Fruit fly (Drosophila melanogaster) whole organism, embryonic: ENCODE measurements around the gene Bmcp.

ENCODE experiments used
- Aef1 ChIP-seq: fragments of 200-800 bp; sonication (Bioruptor generic); IDR thresholded peaks from 3 replicates; pipeline ENCODE4 v1.3.6; 2022; ENCODE audit warnings: missing biosample characterization, missing genetic modification characterization
- Atf3 ChIP-seq: fragments of 200-800 bp; sonication (Bioruptor generic); optimal IDR thresholded peaks from 3 replicates; lab custom pipeline; 2016; ENCODE audit warnings: missing biosample characterization, missing genetic modification characterization
- Bgb ChIP-seq: fragments of 200-800 bp; sonication (Bioruptor generic); IDR thresholded peaks from 2 replicates; pipeline ENCODE4 v1.3.6; 2022; ENCODE audit warnings: missing biosample characterization, missing genetic modification characterization; ENCODE audit not compliant: partially characterized antibody
- CG11093 ChIP-seq: fragments of 200-800 bp; sonication (Bioruptor generic); IDR thresholded peaks from 3 replicates; pipeline ENCODE4 v1.3.6; 2022; ENCODE audit warnings: missing biosample characterization, missing genetic modification characterization
- CG12219 ChIP-seq: fragments of 200-800 bp; sonication (Bioruptor generic); optimal IDR thresholded peaks from 3 replicates; lab custom pipeline; 2018; ENCODE audit warnings: missing biosample characterization, mild to moderate bottlenecking, missing genetic modification characterization
- CG1233 ChIP-seq: fragments of 200-800 bp; sonication (Bioruptor generic); optimal IDR thresholded peaks from 4 replicates; lab custom pipeline; 2018; ENCODE audit warnings: missing biosample characterization, mild to moderate bottlenecking, missing genetic modification characterization
- CG12659 ChIP-seq: fragments of 200-800 bp; sonication (Bioruptor generic); optimal IDR thresholded peaks from 3 replicates; lab custom pipeline; 2017; ENCODE audit warnings: mild to moderate bottlenecking, missing biosample characterization, missing genetic modification reagents, missing genetic modification characterization
- CG1529 ChIP-seq: fragments of 200-800 bp; sonication (Bioruptor generic); optimal IDR thresholded peaks from 3 replicates; lab custom pipeline; 2018; ENCODE audit warnings: missing biosample characterization, missing genetic modification characterization
- CG15696 ChIP-seq: fragments of 200-800 bp; sonication (Bioruptor generic); optimal IDR thresholded peaks from 2 replicates; lab custom pipeline; 2019; ENCODE audit warnings: missing biosample characterization, mild to moderate bottlenecking, missing genetic modification characterization, moderate library complexity
- CG16813 ChIP-seq: fragments of 200-800 bp; sonication (Bioruptor generic); IDR thresholded peaks from 3 replicates; pipeline ENCODE4 v1.3.6; 2022; ENCODE audit warnings: missing biosample characterization, missing genetic modification characterization; ENCODE audit not compliant: partially characterized antibody
- CG30431 ChIP-seq: fragments of 200-800 bp; sonication (Bioruptor generic); optimal IDR thresholded peaks from 2 replicates; lab custom pipeline; 2017; ENCODE audit warnings: missing biosample characterization, missing genetic modification characterization
- CG31388 ChIP-seq: fragments of 200-800 bp; sonication (Bioruptor generic); optimal IDR thresholded peaks from 2 replicates; lab custom pipeline; 2016; ENCODE audit warnings: missing biosample characterization, missing genetic modification characterization
- CG3847 ChIP-seq: fragments of 200-800 bp; sonication (Bioruptor generic); IDR thresholded peaks from 2 replicates; pipeline ENCODE4 v1.3.6; 2022; ENCODE audit warnings: missing biosample characterization, missing genetic modification characterization
- CG4424 ChIP-seq: fragments of 200-800 bp; sonication (Bioruptor generic); optimal IDR thresholded peaks from 3 replicates; lab custom pipeline; 2016; ENCODE audit warnings: missing biosample characterization, missing genetic modification characterization
- CG7271 ChIP-seq: fragments of 200-800 bp; sonication (Bioruptor generic); optimal IDR thresholded peaks from 2 replicates; lab custom pipeline; 2018; ENCODE audit warnings: missing biosample characterization, mild to moderate bottlenecking, missing genetic modification characterization, moderate library complexity
- CG7987 ChIP-seq: fragments of 200-800 bp; sonication (Bioruptor generic); optimal IDR thresholded peaks from 2 replicates; lab custom pipeline; 2018; ENCODE audit warnings: missing biosample characterization, mild to moderate bottlenecking, missing genetic modification characterization, moderate library complexity
- CG8281 ChIP-seq: fragments of 200-800 bp; sonication (Bioruptor generic); optimal IDR thresholded peaks from 2 replicates; lab custom pipeline; 2018; ENCODE audit warnings: missing biosample characterization, mild to moderate bottlenecking, missing genetic modification characterization, moderate library complexity
- CG8290 ChIP-seq, 3 experiments: fragments of 200-800 bp; sonication (Bioruptor generic); optimal IDR thresholded peaks; 2 replicates each; lab custom pipeline; 2016 to 2019; ENCODE audit warnings: missing biosample characterization in 3 of 3, missing genetic modification characterization in 3 of 3, mild to moderate bottlenecking in 2 of 3, moderate library complexity in 1 of 3
- CG8765 ChIP-seq: fragments of 200-800 bp; sonication (Bioruptor generic); IDR thresholded peaks from 2 replicates; pipeline ENCODE4 v1.3.6; 2022; ENCODE audit warnings: missing biosample characterization, missing genetic modification characterization
- CG9817 ChIP-seq: fragments of 200-800 bp; sonication (Bioruptor generic); optimal IDR thresholded peaks from 2 replicates; lab custom pipeline; 2018; ENCODE audit warnings: missing biosample characterization, mild to moderate bottlenecking, missing genetic modification characterization, moderate library complexity
- Drgx ChIP-seq: fragments of 200-800 bp; sonication (Bioruptor generic); IDR thresholded peaks from 2 replicates; pipeline ENCODE4 v1.3.6; 2022; ENCODE audit warnings: missing biosample characterization, missing genetic modification characterization
- HmgD ChIP-seq: fragments of 200-800 bp; sonication (Bioruptor generic); optimal IDR thresholded peaks from 3 replicates; lab custom pipeline; 2016; ENCODE audit warnings: missing biosample characterization, missing genetic modification characterization
- Lpt ChIP-seq: fragments of >200 bp; optimal IDR thresholded peaks from 2 replicates; lab custom pipeline; 2018; ENCODE audit warnings: missing biosample characterization, missing genetic modification characterization
- Ravus ChIP-seq: fragments of 200-800 bp; sonication (Bioruptor generic); IDR thresholded peaks from 2 replicates; pipeline ENCODE4 v1.3.6; 2022; ENCODE audit warnings: missing biosample characterization, missing genetic modification characterization
- Ssrp ChIP-seq: fragments of 200-800 bp; sonication (Bioruptor generic); optimal IDR thresholded peaks from 2 replicates; lab custom pipeline; 2018; ENCODE audit warnings: missing biosample characterization, mild to moderate bottlenecking, missing genetic modification characterization, moderate library complexity
- bigmax ChIP-seq: fragments of 200-800 bp; sonication (Bioruptor generic); optimal IDR thresholded peaks from 2 replicates; lab custom pipeline; 2018; ENCODE audit warnings: missing biosample characterization, mild to moderate bottlenecking, missing genetic modification characterization
- bsh ChIP-seq, 2 experiments: fragments of 200-800 bp; sonication (Bioruptor generic); optimal IDR thresholded peaks; 2 replicates each; lab custom pipeline; 2017 to 2018; ENCODE audit warnings: mild to moderate bottlenecking in 2 of 2, missing biosample characterization in 2 of 2, missing genetic modification characterization in 2 of 2, moderate library complexity in 1 of 2
- chm ChIP-seq: fragments of 200-800 bp; sonication (Bioruptor generic); IDR thresholded peaks from 2 replicates; pipeline ENCODE4 v1.3.6; 2022; ENCODE audit warnings: missing biosample characterization, missing genetic modification characterization
- crol ChIP-seq: fragments of 200-800 bp; sonication (Bioruptor generic); IDR thresholded peaks from 2 replicates; pipeline ENCODE4 v1.3.6; 2022; ENCODE audit warnings: missing biosample characterization, missing genetic modification characterization
- dimm ChIP-seq: fragments of 200-800 bp; sonication (Bioruptor generic); IDR thresholded peaks from 2 replicates; pipeline ENCODE4 v1.3.6; 2022; ENCODE audit warnings: missing biosample characterization, missing genetic modification characterization
- dmrt11E ChIP-seq: fragments of 200-800 bp; sonication (Bioruptor generic); optimal IDR thresholded peaks from 3 replicates; lab custom pipeline; 2018; ENCODE audit warnings: missing biosample characterization, mild to moderate bottlenecking, missing genetic modification characterization, moderate library complexity
- ham ChIP-seq: fragments of 200-800 bp; sonication (Bioruptor generic); IDR thresholded peaks from 2 replicates; pipeline ENCODE4 v1.3.6; 2022; ENCODE audit warnings: missing biosample characterization, missing genetic modification characterization
- hth ChIP-seq: fragments of >200 bp; optimal IDR thresholded peaks from 2 replicates; lab custom pipeline; 2017; ENCODE audit warnings: inconsistent platforms
- klu ChIP-seq: fragments of 200-800 bp; sonication (Bioruptor generic); IDR thresholded peaks from 2 replicates; pipeline ENCODE4 v1.3.6; 2022; ENCODE audit warnings: missing biosample characterization, missing genetic modification characterization
- lab ChIP-seq: fragments of 200-800 bp; sonication (Bioruptor generic); optimal IDR thresholded peaks from 3 replicates; lab custom pipeline; 2017; ENCODE audit warnings: missing biosample characterization, missing genetic modification characterization, mild to moderate bottlenecking, moderate library complexity, missing genetic modification reagents
- lilli ChIP-seq: fragments of 200-800 bp; sonication (Bioruptor generic); optimal IDR thresholded peaks from 3 replicates; lab custom pipeline; 2016; ENCODE audit warnings: missing biosample characterization, missing genetic modification characterization
- lov ChIP-seq, 2 experiments: fragments of 200-800 bp in 1 of 2; fragments of >200 bp in 1 of 2; sonication (Bioruptor generic) in 1 of 2; IDR thresholded peaks in 1 of 2; optimal IDR thresholded peaks in 1 of 2; 2 replicates in 1 of 2; 3 replicates in 1 of 2; pipeline versions ENCODE4 v1.3.6 to Lab custom; 2017 to 2022; ENCODE audit warnings: missing biosample characterization in 1 of 2, missing genetic modification characterization in 1 of 2
- luna ChIP-seq: fragments of 200-800 bp; sonication (Bioruptor generic); optimal IDR thresholded peaks from 2 replicates; lab custom pipeline; 2016; ENCODE audit warnings: missing biosample characterization, missing genetic modification characterization
- org-1 ChIP-seq: fragments of 200-800 bp; sonication (Bioruptor generic); optimal IDR thresholded peaks from 2 replicates; lab custom pipeline; 2017; ENCODE audit warnings: missing biosample characterization, missing genetic modification characterization
- prd ChIP-seq, 3 experiments: fragments of >200 bp in 2 of 3; fragments of 200-800 bp in 1 of 3; sonication (Bioruptor generic) in 1 of 3; optimal IDR thresholded peaks in 2 of 3; IDR thresholded peaks in 1 of 3; 2 replicates in 2 of 3; 3 replicates in 1 of 3; pipeline versions ENCODE4 v1.3.6 to Lab custom; 2017 to 2022; ENCODE audit warnings: missing biosample characterization in 1 of 3, missing genetic modification characterization in 1 of 3
- sd ChIP-seq: fragments of 200-800 bp; sonication (Bioruptor generic); optimal IDR thresholded peaks from 3 replicates; lab custom pipeline; 2018; ENCODE audit warnings: missing biosample characterization, mild to moderate bottlenecking, missing genetic modification characterization, moderate library complexity
- sima ChIP-seq: fragments of 200-800 bp; sonication (Bioruptor generic); optimal IDR thresholded peaks from 2 replicates; lab custom pipeline; 2016; ENCODE audit warnings: missing biosample characterization, missing genetic modification characterization
- sqz ChIP-seq: fragments of 200-800 bp; sonication (Bioruptor generic); optimal IDR thresholded peaks from 3 replicates; lab custom pipeline; 2018; ENCODE audit warnings: missing biosample characterization, mild to moderate bottlenecking, missing genetic modification characterization
- sr ChIP-seq: fragments of 200-800 bp; sonication (Bioruptor generic); IDR thresholded peaks from 3 replicates; pipeline ENCODE4 v1.3.6; 2022; ENCODE audit warnings: missing biosample characterization, missing genetic modification characterization
- stc ChIP-seq: fragments of 200-800 bp; sonication (Bioruptor generic); IDR thresholded peaks from 2 replicates; pipeline ENCODE4 v1.3.6; 2022; ENCODE audit warnings: missing biosample characterization, missing genetic modification characterization
- sug ChIP-seq: fragments of 200-800 bp; optimal IDR thresholded peaks from 2 replicates; lab custom pipeline; 2019; ENCODE audit warnings: missing biosample characterization, mild to moderate bottlenecking, missing genetic modification characterization, moderate library complexity
- tio ChIP-seq: fragments of 200-800 bp; sonication (Bioruptor generic); optimal IDR thresholded peaks from 2 replicates; lab custom pipeline; 2017; ENCODE audit warnings: missing biosample characterization, missing genetic modification characterization, inconsistent platforms

The Bmcp gene

dm6 chr3L:11696294-11697116 is 24.2 kb upstream of the Bmcp start, which contains the start of gene Dph1 (continued):
- TF ChIP-seq CG12659 (GFP tag; lab: Kevin White, UChicago) = peak; percentile 89
- peak; percentile 88 for TF ChIP-seq lab (GFP tag; lab: Kevin White, UChicago)
- no peak for TF ChIP-seq lov (optimal IDR thresholded peaks at IDR 0.05; lab: Kevin White, UChicago)
- TF ChIP-seq lov (GFP tag; IDR thresholded peaks at IDR 0.05; lab: Robert Waterston, UW) = peak; percentile 67; the same call in 1 of the 3 replicates
- peak; percentile 92 for TF ChIP-seq stc
- TF ChIP-seq CG3847 = peak; percentile 56
- peak; percentile 73 for TF ChIP-seq Aef1
- peak; percentile 54 for TF ChIP-seq sug (tag; lab: Kevin White, UChicago)
- peak; percentile 79 to 89 for TF ChIP-seq bsh (GFP tag; optimal IDR thresholded peaks at IDR 0.05; lab: Kevin White, UChicago)
- TF ChIP-seq CG1529 = peak; percentile 67
- TF ChIP-seq CG8281 (tag; lab: Kevin White, UChicago) = peak; percentile 57
- TF ChIP-seq Ssrp (tag; lab: Kevin White, UChicago) = peak; percentile 85
- no peak for TF ChIP-seq dimm (GFP tag; lab: Robert Waterston, UW)
- TF ChIP-seq sima = peak; percentile 2
- peak; percentile 61 for TF ChIP-seq HmgD (GFP tag; lab: Kevin White, UChicago)
- TF ChIP-seq CG15696 (tag; lab: Kevin White, UChicago) = peak; percentile 50
- peak; percentile 86 for TF ChIP-seq org-1
- peak; percentile 16 for TF ChIP-seq sqz (GFP tag; lab: Kevin White, UChicago)
- TF ChIP-seq CG31388 (GFP tag; lab: Kevin White, UChicago) = peak; percentile 12
- TF ChIP-seq chm (GFP tag; lab: Robert Waterston, UW) = peak; percentile 88
- TF ChIP-seq CG7987 (GFP tag; lab: Kevin White, UChicago) = peak; percentile 59
- TF ChIP-seq Atf3 = peak; percentile 66
- TF ChIP-seq Ravus = peak; percentile 14; the same call in 1 of the 2 replicates
- TF ChIP-seq prd (optimal IDR thresholded peaks at IDR 0.05; lab: Kevin White, UChicago) = no peak
- peak; percentile 84 for TF ChIP-seq prd (GFP tag; IDR thresholded peaks at IDR 0.05; lab: Robert Waterston, UW)
- TF ChIP-seq hth (lab: Kevin White, UChicago) = no peak
- peak; percentile 58 for TF ChIP-seq tio
- peak; percentile 66 for TF ChIP-seq CG9817
- TF ChIP-seq sd = peak; percentile 81
- TF ChIP-seq CG7271 (tag; lab: Kevin White, UChicago) = peak; percentile 50
- TF ChIP-seq CG8290 (GFP tag; optimal IDR thresholded peaks at IDR 0.05; lab: Kevin White, UChicago) = peak; percentile 66
- TF ChIP-seq CG8290 (tag; optimal IDR thresholded peaks at IDR 0.05; lab: Kevin White, UChicago) = peak in 1 of 2 experiments; percentile 96
- peak; percentile 64 for TF ChIP-seq luna (GFP tag; lab: Kevin White, UChicago)
- peak; percentile 73 for TF ChIP-seq CG30431 (GFP tag; lab: Kevin White, UChicago)
- TF ChIP-seq lilli (GFP tag; lab: Kevin White, UChicago) = peak; percentile 87
- no peak for TF ChIP-seq Lpt
- TF ChIP-seq CG4424 (GFP tag; lab: Kevin White, UChicago) = peak; percentile 85
- TF ChIP-seq CG8765 = peak; percentile 68
- no peak for TF ChIP-seq CG16813 (GFP tag; lab: Robert Waterston, UW)
- peak; percentile 95 for TF ChIP-seq Drgx (GFP tag; lab: Robert Waterston, UW)
- TF ChIP-seq klu (GFP tag; lab: Robert Waterston, UW) = no peak; the same call in 1 of the 2 replicates
- TF ChIP-seq ham (GFP tag; lab: Robert Waterston, UW) = peak; percentile 42; the same call in 1 of the 2 replicates
- TF ChIP-seq crol (GFP tag; lab: Robert Waterston, UW) = no peak
- no peak for TF ChIP-seq bigmax (GFP tag; lab: Kevin White, UChicago)
- TF ChIP-seq CG11093 (GFP tag; lab: Robert Waterston, UW) = no peak; the same call in 2 of the 3 replicates
- peak; percentile 59 for TF ChIP-seq Bgb
- TF ChIP-seq CG1233 (GFP tag; lab: Kevin White, UChicago) = peak; percentile 85
- TF ChIP-seq CG12219 (GFP tag; lab: Kevin White, UChicago) = peak; percentile 89
- no peak; the same call in 1 of the 3 replicates for TF ChIP-seq sr (GFP tag; lab: Robert Waterston, UW)
- peak; percentile 83 for TF ChIP-seq dmrt11E
